Fruit fly (Drosophila melanogaster) whole organism, embryonic: ENCODE results near the gene mRpS10.

Experiments
- Adf1 ChIP-seq: fragments of 200-800 bp; sonication (Bioruptor generic); IDR thresholded peaks from 2 replicates; pipeline ENCODE4 v1.3.6; 2022; ENCODE audit warnings: missing biosample characterization, missing genetic modification characterization
- B-H2 ChIP-seq: fragments of 200-800 bp; sonication (Bioruptor generic); optimal IDR thresholded peaks from 2 replicates; lab custom pipeline; 2018; ENCODE audit warnings: missing biosample characterization, mild to moderate bottlenecking, missing genetic modification characterization
- CG12104 ChIP-seq: fragments of 200-800 bp; sonication (Bioruptor generic); optimal IDR thresholded peaks from 3 replicates; lab custom pipeline; 2016; ENCODE audit warnings: missing biosample characterization, missing genetic modification characterization
- CG12219 ChIP-seq: fragments of 200-800 bp; sonication (Bioruptor generic); optimal IDR thresholded peaks from 3 replicates; lab custom pipeline; 2018; ENCODE audit warnings: missing biosample characterization, mild to moderate bottlenecking, missing genetic modification characterization
- CG13296 ChIP-seq: fragments of 200-800 bp; sonication (Bioruptor generic); optimal IDR thresholded peaks from 3 replicates; lab custom pipeline; 2018; ENCODE audit warnings: missing biosample characterization, mild to moderate bottlenecking, missing genetic modification characterization
- CG13424 ChIP-seq: fragments of 200-800 bp; sonication (Bioruptor generic); optimal IDR thresholded peaks from 2 replicates; lab custom pipeline; 2019; ENCODE audit warnings: missing biosample characterization, mild to moderate bottlenecking, missing genetic modification characterization, moderate library complexity
- CG15073 ChIP-seq: fragments of 200-800 bp; sonication (Bioruptor generic); optimal IDR thresholded peaks from 2 replicates; lab custom pipeline; 2016; ENCODE audit warnings: missing biosample characterization, missing genetic modification characterization
- CG15696 ChIP-seq: fragments of 200-800 bp; sonication (Bioruptor generic); optimal IDR thresholded peaks from 2 replicates; lab custom pipeline; 2019; ENCODE audit warnings: missing biosample characterization, mild to moderate bottlenecking, missing genetic modification characterization, moderate library complexity
- CG18476 ChIP-seq: fragments of 200-800 bp; sonication (Bioruptor generic); optimal IDR thresholded peaks from 2 replicates; lab custom pipeline; 2016; ENCODE audit warnings: missing biosample characterization, mild to moderate bottlenecking, missing genetic modification characterization
- CG2120 ChIP-seq: fragments of 200-800 bp; sonication (Bioruptor generic); optimal IDR thresholded peaks from 3 replicates; lab custom pipeline; 2016; ENCODE audit warnings: missing biosample characterization, missing genetic modification characterization
- CG32767 ChIP-seq: fragments of 200-800 bp; sonication (Bioruptor generic); IDR thresholded peaks from 2 replicates; pipeline ENCODE4 v1.3.6; 2022; ENCODE audit warnings: missing biosample characterization, missing genetic modification characterization
- CG3407 ChIP-seq: fragments of 200-800 bp; sonication (Bioruptor generic); optimal IDR thresholded peaks from 2 replicates; lab custom pipeline; 2018; ENCODE audit warnings: missing biosample characterization, mild to moderate bottlenecking, missing genetic modification characterization
- CG3847 ChIP-seq: fragments of 200-800 bp; sonication (Bioruptor generic); IDR thresholded peaks from 2 replicates; pipeline ENCODE4 v1.3.6; 2022; ENCODE audit warnings: missing biosample characterization, missing genetic modification characterization
- CG4360 ChIP-seq: fragments of 200-800 bp; sonication (Bioruptor generic); IDR thresholded peaks from 2 replicates; pipeline ENCODE4 v1.3.6; 2022; ENCODE audit warnings: missing biosample characterization, missing genetic modification characterization
- CG4617 ChIP-seq: fragments of 200-800 bp; sonication (Bioruptor generic); optimal IDR thresholded peaks from 3 replicates; lab custom pipeline; 2016; ENCODE audit warnings: missing biosample characterization, missing genetic modification characterization, borderline replicate concordance
- CG6254 ChIP-seq: fragments of 200-800 bp; sonication (Bioruptor generic); optimal IDR thresholded peaks from 3 replicates; lab custom pipeline; 2017; ENCODE audit warnings: mild to moderate bottlenecking, missing biosample characterization, missing genetic modification reagents, missing genetic modification characterization
- CG6272 ChIP-seq: fragments of 200-800 bp; sonication (Bioruptor generic); IDR thresholded peaks from 2 replicates; pipeline ENCODE4 v1.3.6; 2022; ENCODE audit warnings: missing biosample characterization, missing genetic modification characterization
- CG7357 ChIP-seq: fragments of 200-800 bp; sonication (Bioruptor generic); IDR thresholded peaks from 3 replicates; pipeline ENCODE4 v1.3.6; 2022; ENCODE audit warnings: missing biosample characterization, missing genetic modification characterization
- CG8478 ChIP-seq: fragments of >200 bp; optimal IDR thresholded peaks from 2 replicates; lab custom pipeline; 2018
- CG8924 ChIP-seq: fragments of 200-800 bp; optimal IDR thresholded peaks from 3 replicates; lab custom pipeline; 2019; ENCODE audit warnings: missing biosample characterization, mild to moderate bottlenecking, missing genetic modification characterization, moderate library complexity
- CG9609 ChIP-seq: fragments of 200-800 bp; sonication (Bioruptor generic); optimal IDR thresholded peaks from 3 replicates; lab custom pipeline; 2016; ENCODE audit warnings: missing biosample characterization, missing genetic modification characterization
- CoRest ChIP-seq: fragments of 200-800 bp; sonication (Bioruptor generic); optimal IDR thresholded peaks from 3 replicates; lab custom pipeline; 2018; ENCODE audit warnings: missing biosample characterization, mild to moderate bottlenecking, missing genetic modification characterization, moderate library complexity
- Dbx ChIP-seq: fragments of 200-800 bp; sonication (Bioruptor generic); IDR thresholded peaks from 3 replicates; pipeline ENCODE4 v1.3.6; 2022; ENCODE audit warnings: missing biosample characterization, missing genetic modification characterization
- Elba2 ChIP-seq: fragments of 200-800 bp; sonication (Bioruptor generic); optimal IDR thresholded peaks from 3 replicates; lab custom pipeline; 2016; ENCODE audit warnings: missing biosample characterization, missing genetic modification characterization
- Fer1 ChIP-seq: fragments of 200-800 bp; sonication (Bioruptor generic); optimal IDR thresholded peaks from 2 replicates; lab custom pipeline; 2017; ENCODE audit warnings: missing biosample characterization, mild to moderate bottlenecking, missing genetic modification characterization
- Hey ChIP-seq: fragments of 200-800 bp; sonication (Bioruptor generic); optimal IDR thresholded peaks from 3 replicates; lab custom pipeline; 2018; ENCODE audit warnings: missing biosample characterization, mild to moderate bottlenecking, missing genetic modification characterization
- MESR4 ChIP-seq: fragments of 200-800 bp; sonication (Bioruptor generic); optimal IDR thresholded peaks from 2 replicates; lab custom pipeline; 2018; ENCODE audit warnings: missing biosample characterization, mild to moderate bottlenecking, missing genetic modification characterization, moderate library complexity
- Max ChIP-seq: fragments of 200-800 bp; sonication (Bioruptor generic); optimal IDR thresholded peaks from 2 replicates; lab custom pipeline; 2016; ENCODE audit warnings: missing biosample characterization, mild to moderate bottlenecking, missing genetic modification characterization
- Opbp ChIP-seq: fragments of 200-800 bp; sonication (Bioruptor generic); IDR thresholded peaks from 3 replicates; pipeline ENCODE4 v1.3.6; 2022; ENCODE audit warnings: missing biosample characterization, missing genetic modification characterization; ENCODE audit not compliant: partially characterized antibody
- Pdp1 ChIP-seq, 2 experiments: fragments of 200-800 bp; sonication (Bioruptor generic); optimal IDR thresholded peaks; 3 replicates each; lab custom pipeline; 2016; ENCODE audit warnings: missing biosample characterization in 2 of 2, missing genetic modification characterization in 2 of 2, mild to moderate bottlenecking in 1 of 2, moderate library complexity in 1 of 2
- Spps ChIP-seq: fragments of 200-800 bp; sonication (Bioruptor generic); optimal IDR thresholded peaks from 2 replicates; lab custom pipeline; 2018; ENCODE audit warnings: missing biosample characterization, mild to moderate bottlenecking, missing genetic modification characterization
- YL-1 ChIP-seq: fragments of 200-800 bp; sonication (Bioruptor generic); optimal IDR thresholded peaks from 3 replicates; lab custom pipeline; 2017; ENCODE audit warnings: missing biosample characterization, mild to moderate bottlenecking, missing genetic modification characterization
- al ChIP-seq: fragments of 200-800 bp; sonication (Bioruptor generic); IDR thresholded peaks from 2 replicates; pipeline ENCODE4 v1.3.6; 2022; ENCODE audit warnings: missing biosample characterization, missing genetic modification characterization
- amos ChIP-seq: fragments of 200-800 bp; sonication (Bioruptor generic); IDR thresholded peaks from 2 replicates; pipeline ENCODE4 v1.3.6; 2022; ENCODE audit warnings: missing biosample characterization, missing genetic modification characterization; ENCODE audit not compliant: partially characterized antibody
- bbx ChIP-seq: fragments of 200-800 bp; sonication (Bioruptor generic); IDR thresholded peaks from 2 replicates; pipeline ENCODE4 v1.3.6; 2022; ENCODE audit warnings: missing biosample characterization, missing genetic modification characterization; ENCODE audit not compliant: partially characterized antibody
- btn ChIP-seq: fragments of 200-800 bp; sonication (Bioruptor generic); optimal IDR thresholded peaks from 2 replicates; lab custom pipeline; 2016; ENCODE audit warnings: missing biosample characterization, missing genetic modification characterization
- chif ChIP-seq, 2 experiments: fragments of 200-800 bp; sonication (Bioruptor generic); optimal IDR thresholded peaks; 3 replicates each; lab custom pipeline; 2016; ENCODE audit warnings: missing biosample characterization in 2 of 2, missing genetic modification characterization in 2 of 2
- gfzf ChIP-seq: fragments of 200-800 bp; sonication (Bioruptor generic); optimal IDR thresholded peaks from 2 replicates; lab custom pipeline; 2016; ENCODE audit warnings: missing biosample characterization, mild to moderate bottlenecking, missing genetic modification characterization, moderate library complexity
- grau ChIP-seq: fragments of 200-800 bp; optimal IDR thresholded peaks from 3 replicates; lab custom pipeline; 2019; ENCODE audit warnings: missing biosample characterization, mild to moderate bottlenecking, missing genetic modification characterization, moderate library complexity
- grn ChIP-seq: fragments of 200-800 bp; sonication (Bioruptor generic); optimal IDR thresholded peaks from 3 replicates; lab custom pipeline; 2017; ENCODE audit warnings: missing biosample characterization, missing genetic modification characterization
- gro ChIP-seq: fragments of 200-800 bp; sonication (Bioruptor generic); optimal IDR thresholded peaks from 2 replicates; lab custom pipeline; 2016; ENCODE audit warnings: missing biosample characterization, missing genetic modification characterization
- ind ChIP-seq: fragments of 200-800 bp; sonication (Bioruptor generic); optimal IDR thresholded peaks from 3 replicates; lab custom pipeline; 2016; ENCODE audit warnings: missing biosample characterization, missing genetic modification characterization
- lab ChIP-seq: fragments of 200-800 bp; sonication (Bioruptor generic); optimal IDR thresholded peaks from 3 replicates; lab custom pipeline; 2017; ENCODE audit warnings: missing biosample characterization, missing genetic modification characterization, mild to moderate bottlenecking, moderate library complexity, missing genetic modification reagents
- repo ChIP-seq: fragments of 200-800 bp; sonication (Bioruptor generic); optimal IDR thresholded peaks from 2 replicates; lab custom pipeline; 2016; ENCODE audit warnings: missing biosample characterization, missing genetic modification characterization
- trem ChIP-seq: fragments of 200-800 bp; optimal IDR thresholded peaks from 3 replicates; lab custom pipeline; 2019; ENCODE audit warnings: missing biosample characterization, mild to moderate bottlenecking, missing genetic modification characterization, moderate library complexity
- unpg ChIP-seq: fragments of 200-800 bp; sonication (Bioruptor generic); optimal IDR thresholded peaks from 3 replicates; lab custom pipeline; 2018; ENCODE audit warnings: missing biosample characterization, mild to moderate bottlenecking, missing genetic modification characterization, moderate library complexity
- usp ChIP-seq: fragments of >200 bp; optimal IDR thresholded peaks from 2 replicates; lab custom pipeline; 2017; ENCODE audit warnings: missing biosample characterization, missing genetic modification characterization
- vfl ChIP-seq: fragments of 200-800 bp; sonication (Bioruptor generic); optimal IDR thresholded peaks from 2 replicates; lab custom pipeline; 2016; ENCODE audit warnings: missing biosample characterization, missing genetic modification characterization
- zf30C ChIP-seq: fragments of 200-800 bp; sonication (Bioruptor generic); optimal IDR thresholded peaks from 3 replicates; lab custom pipeline; 2018; ENCODE audit warnings: missing biosample characterization, mild to moderate bottlenecking, missing genetic modification characterization

The mRpS10 gene

DNA sequence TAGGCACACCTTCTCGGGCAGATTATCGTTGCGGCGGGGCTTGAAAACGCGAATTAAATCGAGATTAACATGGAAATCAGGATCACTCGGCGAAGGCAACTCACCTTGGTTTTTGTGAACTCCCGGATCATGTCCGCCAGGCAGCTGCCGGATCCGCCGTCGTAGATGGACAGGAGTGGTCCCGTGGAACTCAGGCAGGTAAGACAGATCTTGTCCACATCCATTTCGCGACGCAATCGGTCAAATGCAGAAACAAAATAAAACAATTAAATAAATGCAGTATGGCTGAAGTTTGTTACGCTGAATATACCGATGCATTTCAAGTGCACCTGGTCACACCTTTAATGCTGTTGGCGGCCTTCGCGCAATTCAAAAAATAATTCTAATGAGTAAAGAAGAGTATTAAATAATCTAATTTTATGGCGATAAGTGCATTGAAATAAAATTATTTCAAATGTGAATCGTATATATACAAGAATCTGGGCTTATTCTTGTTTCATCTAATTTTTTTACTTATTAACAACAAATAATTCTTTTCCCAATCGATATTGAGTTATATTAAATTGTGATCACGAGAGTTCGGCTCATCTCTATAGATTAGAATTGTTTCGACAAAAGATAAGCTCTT lies 16.0 kb upstream of the mRpS10 start, which contains the start of the genes CG6654 and CG4210 (continued):
- peak; percentile 14 for TF ChIP-seq Max (GFP tag; lab: Kevin White, UChicago)
- no peak for TF ChIP-seq usp (GFP tag; lab: Kevin White, UChicago)
- TF ChIP-seq CG6254 (GFP tag; lab: Kevin White, UChicago), result no peak
- no peak for TF ChIP-seq btn (GFP tag; lab: Kevin White, UChicago)
- TF ChIP-seq Dbx, result 0 out of 3 replicates have a peak, but pooled peaks have one; percentile 15
- TF ChIP-seq amos (GFP tag; lab: Robert Waterston, UW), result peak; percentile 49
- TF ChIP-seq CG8478, result no peak
- no peak for TF ChIP-seq vfl (GFP tag; lab: Kevin White, UChicago)
- no peak for TF ChIP-seq lab (GFP tag; lab: Kevin White, UChicago)
- TF ChIP-seq CG15696, result peak; percentile 56
- TF ChIP-seq unpg (GFP tag; lab: Kevin White, UChicago), result no peak
- TF ChIP-seq CoRest (tag; lab: Kevin White, UChicago), result peak; percentile 56
- peak; percentile 5 for TF ChIP-seq CG13296 (GFP tag; lab: Kevin White, UChicago)
- no peak for TF ChIP-seq CG18476 (GFP tag; lab: Kevin White, UChicago)
- TF ChIP-seq bbx (GFP tag; lab: Robert Waterston, UW), result 0 out of 2 replicates have a peak, but pooled peaks have one; percentile 39
- TF ChIP-seq trem (tag; lab: Kevin White, UChicago), result peak; percentile 59
- no peak for TF ChIP-seq CG4360 (GFP tag; lab: Robert Waterston, UW)
- peak; percentile 33 for TF ChIP-seq gro (GFP tag; lab: Kevin White, UChicago)
- no peak for TF ChIP-seq CG3847 (GFP tag; lab: Robert Waterston, UW)
- peak; percentile 30 for TF ChIP-seq Fer1
- no peak for TF ChIP-seq chif (GFP tag; optimal IDR thresholded peaks at IDR 0.05; lab: Kevin White, UChicago)
- no peak for TF ChIP-seq CG6272 (GFP tag; lab: Robert Waterston, UW)
- peak in 1 of 2 experiments; percentile 63 for TF ChIP-seq Pdp1 (GFP tag; optimal IDR thresholded peaks at IDR 0.05; lab: Kevin White, UChicago)
- TF ChIP-seq al, result no peak
- TF ChIP-seq Elba2 (GFP tag; lab: Kevin White, UChicago), result peak; percentile 60
- no peak for TF ChIP-seq zf30C
- no peak for TF ChIP-seq ind (GFP tag; lab: Kevin White, UChicago)
- TF ChIP-seq repo (GFP tag; lab: Kevin White, UChicago), result no peak
- no peak for TF ChIP-seq CG7357 (GFP tag; lab: Robert Waterston, UW)
- TF ChIP-seq Adf1 (GFP tag; lab: Robert Waterston, UW), result no peak
- TF ChIP-seq CG12219 (GFP tag; lab: Kevin White, UChicago), result no peak
- no peak for TF ChIP-seq CG3407
- TF ChIP-seq CG4617 (GFP tag; lab: Kevin White, UChicago), result peak; percentile 78
- no peak for TF ChIP-seq CG15073 (GFP tag; lab: Kevin White, UChicago)
- TF ChIP-seq gfzf (GFP tag; lab: Kevin White, UChicago), result peak; percentile 86
- TF ChIP-seq Spps (tag; lab: Kevin White, UChicago), result no peak
- TF ChIP-seq CG9609 (GFP tag; lab: Kevin White, UChicago), result no peak
- TF ChIP-seq grau (tag; lab: Kevin White, UChicago), result peak; percentile 36
- peak; percentile 53 for TF ChIP-seq CG2120 (GFP tag; lab: Kevin White, UChicago)
- TF ChIP-seq CG13424 (tag; lab: Kevin White, UChicago), result peak; percentile 8
- no peak for TF ChIP-seq Hey
- peak; percentile 66 for TF ChIP-seq MESR4 (GFP tag; lab: Kevin White, UChicago)
- peak; percentile 23 for TF ChIP-seq CG12104 (GFP tag; lab: Kevin White, UChicago)
- peak; percentile 38 for TF ChIP-seq B-H2 (GFP tag; lab: Kevin White, UChicago)
- TF ChIP-seq CG8924 (tag; lab: Kevin White, UChicago), result peak; percentile 6
- TF ChIP-seq CG32767, result no peak
- peak; percentile 32 for TF ChIP-seq YL-1 (GFP tag; lab: Kevin White, UChicago)
- TF ChIP-seq Opbp (GFP tag; lab: Robert Waterston, UW), result peak; percentile 53; the same call in 2 of the 3 replicates
- TF ChIP-seq grn (GFP tag; lab: Kevin White, UChicago), result peak; percentile 88
